Fruit fly (Drosophila melanogaster) whole organism, prepupa: ENCODE measurements around the gene Atxn7.

ENCODE experiments used
- CG11902 ChIP-seq: fragments of 200-800 bp; sonication (Bioruptor generic); optimal IDR thresholded peaks from 3 replicates; lab custom pipeline; 2016; ENCODE audit warnings: missing biosample characterization, missing genetic modification characterization
- CG6808 ChIP-seq: fragments of 200-800 bp; sonication (Bioruptor generic); optimal IDR thresholded peaks from 3 replicates; lab custom pipeline; 2017; ENCODE audit warnings: missing biosample characterization, missing genetic modification characterization, mild to moderate bottlenecking, moderate library complexity, missing genetic modification reagents

DNA sequence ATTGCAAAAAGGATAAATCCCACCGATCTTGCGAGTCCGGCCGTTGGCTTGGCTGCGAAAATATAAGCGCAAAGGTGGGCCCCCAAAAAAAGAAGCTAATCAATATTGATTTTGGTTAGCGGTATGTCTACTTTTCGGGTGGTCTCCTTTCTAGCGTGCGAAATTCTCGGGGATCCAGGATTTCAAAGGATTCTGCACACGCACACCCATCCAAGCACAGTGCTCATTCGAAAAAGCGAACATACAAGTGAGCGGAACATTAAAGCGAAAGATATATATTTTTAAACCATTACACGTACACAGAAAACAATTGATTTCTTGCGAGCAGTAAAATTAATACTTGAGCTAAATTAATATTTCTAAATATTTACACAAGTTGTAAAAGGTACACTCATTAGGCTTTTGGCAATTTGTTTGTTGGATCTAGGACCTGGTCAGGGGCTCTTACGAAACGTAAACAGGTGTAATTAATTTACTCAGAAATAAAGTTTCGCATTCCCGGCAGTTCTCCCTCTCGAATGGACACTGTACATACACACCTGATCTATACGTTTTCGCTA, 9.9 kb upstream of the Atxn7 start:
- TF ChIP-seq CG6808 (GFP tag; lab: Kevin White, UChicago) (peak; percentile 16), CG11902 (GFP tag; lab: Kevin White, UChicago) (no peak)
